Worm (Caenorhabditis elegans) whole organism, early embryonic: ENCODE measurements around the gene F16B12.7.

Experiments used
- B0310.2 ChIP-seq: sonication (generic microtip); optimal IDR thresholded peaks from 2 replicates; lab custom pipeline; 2016; ENCODE audit warnings: mild to moderate bottlenecking, missing genetic modification characterization, missing compliant biosample characterization
- F13C5.2 ChIP-seq: sonication (generic microtip); optimal IDR thresholded peaks from 2 replicates; lab custom pipeline; 2017; ENCODE audit warnings: mild to moderate bottlenecking, missing genetic modification characterization, inconsistent platforms, missing compliant biosample characterization
- aly-1 ChIP-seq: sonication (generic microtip); optimal IDR thresholded peaks from 2 replicates; lab custom pipeline; 2016; ENCODE audit warnings: missing genetic modification characterization, missing compliant biosample characterization
- ama-1 ChIP-seq: fragments of 150-350 bp; optimal IDR thresholded peaks from 2 replicates; lab custom pipeline; 2014
- ceh-13 ChIP-seq: fragments of 200-800 bp; sonication (Bioruptor generic); optimal IDR thresholded peaks from 2 replicates; lab custom pipeline; 2018; ENCODE audit warnings: mild to moderate bottlenecking, missing genetic modification characterization, missing compliant biosample characterization
- ceh-36 ChIP-seq: sonication (generic microtip); optimal IDR thresholded peaks from 2 replicates; lab custom pipeline; 2016; ENCODE audit warnings: missing genetic modification characterization, inconsistent platforms, missing compliant biosample characterization
- ets-7 ChIP-seq: sonication (generic microtip); optimal IDR thresholded peaks from 2 replicates; lab custom pipeline; 2016; ENCODE audit warnings: missing genotype, missing genetic modification characterization, missing compliant biosample characterization
- flt-1 ChIP-seq: fragments of 200-800 bp; sonication (Bioruptor generic); IDR thresholded peaks from 2 replicates; pipeline ENCODE4 v1.3.6; 2022; ENCODE audit warnings: missing genetic modification characterization, missing compliant biosample characterization
- hmbx-1 ChIP-seq: sonication (generic microtip); optimal IDR thresholded peaks from 2 replicates; lab custom pipeline; 2016; ENCODE audit warnings: mild to moderate bottlenecking, missing genetic modification characterization, missing compliant biosample characterization
- hmg-4 ChIP-seq: fragments of 200-800 bp; sonication (Bioruptor generic); optimal IDR thresholded peaks from 2 replicates; lab custom pipeline; 2018; ENCODE audit warnings: mild to moderate bottlenecking, missing genetic modification characterization, missing compliant biosample characterization
- hnd-1 ChIP-seq: sonication (generic microtip); optimal IDR thresholded peaks from 2 replicates; lab custom pipeline; 2016; ENCODE audit warnings: missing genetic modification characterization, missing compliant biosample characterization
- pes-1 ChIP-seq: fragments of 200-800 bp; sonication (Bioruptor generic); IDR thresholded peaks from 2 replicates; pipeline ENCODE4 v1.3.6; 2022; ENCODE audit warnings: missing genetic modification reagents, missing genetic modification characterization, missing compliant biosample characterization
- scrt-1 ChIP-seq: fragments of 200-800 bp; sonication (Bioruptor generic); IDR thresholded peaks from 2 replicates; pipeline ENCODE4 v1.3.6; 2022; ENCODE audit warnings: missing genetic modification characterization, missing compliant biosample characterization
- sea-1 ChIP-seq: fragments of 200-800 bp; sonication (Bioruptor generic); conservative IDR thresholded peaks from 2 replicates; pipeline ENCODE4 v1.3.6; 2022; ENCODE audit warnings: missing genetic modification characterization, missing compliant biosample characterization
- tbx-11 ChIP-seq: fragments of 200-800 bp; sonication (Bioruptor generic); IDR thresholded peaks from 2 replicates; pipeline ENCODE4 v1.3.6; 2022; ENCODE audit warnings: missing genetic modification characterization, missing compliant biosample characterization
- tbx-37 ChIP-seq: fragments of 200-800 bp; sonication (Bioruptor generic); conservative IDR thresholded peaks from 2 replicates; pipeline ENCODE4 v1.3.6; 2022; ENCODE audit warnings: missing genetic modification reagents, missing genetic modification characterization, missing compliant biosample characterization
- tra-4 ChIP-seq: sonication (generic microtip); optimal IDR thresholded peaks from 2 replicates; lab custom pipeline; 2017; ENCODE audit warnings: missing genetic modification characterization, missing compliant biosample characterization

Gene F16B12.7

DNA sequence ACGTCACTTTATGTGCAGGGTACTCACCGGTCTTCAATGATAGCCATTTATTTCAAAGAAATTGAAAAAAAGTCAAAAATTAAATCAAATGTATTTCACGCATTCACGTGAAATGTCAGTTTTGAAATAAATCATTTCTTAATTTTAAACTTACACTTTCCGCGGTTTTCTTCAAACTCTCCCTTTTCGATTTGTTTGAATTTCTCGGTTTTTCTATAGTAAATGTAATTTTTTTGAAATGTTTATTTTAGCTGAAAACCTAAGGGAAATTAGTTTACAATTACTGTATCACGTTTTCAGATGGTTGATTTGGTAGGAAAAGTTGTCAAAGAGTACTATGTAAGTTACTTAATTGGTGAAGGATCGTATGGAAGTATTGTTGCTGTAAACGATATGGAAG is at the start of gene F16B12.7:
TSS of gene F16B12.7 (plus strand) at position 301 of the 400 bp plus-strand sequence.
- TF ChIP-seq flt-1 (GFP tag; lab: Robert Waterston, UW) (no peak), aly-1 (tag; lab: Kevin White, UChicago) (no peak), F13C5.2 (tag; lab: Kevin White, UChicago) (no peak), sea-1 (GFP tag; lab: Robert Waterston, UW) (no peak), pes-1 (GFP tag; lab: Robert Waterston, UW) (no peak), ama-1 (lab: Kevin White, UChicago) (no peak), B0310.2 (tag; lab: Kevin White, UChicago) (no peak), tbx-11 (GFP tag; lab: Robert Waterston, UW) (no peak), hnd-1 (tag; lab: Kevin White, UChicago) (no peak), tra-4 (no peak), ets-7 (tag; lab: Kevin White, UChicago) (no peak)

DNA sequence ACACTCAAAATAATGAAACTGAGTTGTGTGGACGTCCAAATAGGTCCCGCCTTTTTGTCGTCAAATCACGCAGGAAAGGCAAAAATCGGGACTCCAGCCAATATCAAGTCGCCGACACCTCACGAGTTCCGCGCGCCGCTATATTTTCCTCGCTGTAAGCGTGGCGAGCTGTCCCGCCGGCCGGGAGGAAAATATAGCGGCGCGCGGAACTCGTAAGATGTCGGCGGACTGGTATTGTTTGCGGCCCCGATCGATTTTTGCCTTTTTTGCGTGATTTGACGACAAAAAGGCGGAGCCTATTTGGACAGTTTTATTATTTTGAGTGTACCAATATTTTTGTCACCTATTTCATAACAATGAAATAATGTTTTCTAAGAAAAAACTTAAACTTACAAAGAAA is 45.6 kb upstream of the F16B12.7 start:
- TF ChIP-seq B0310.2 (tag; lab: Kevin White, UChicago) (no peak), aly-1 (tag; lab: Kevin White, UChicago) (no peak), hmg-4 (GFP tag; lab: Kevin White, UChicago) (no peak), ceh-13 (no peak), F13C5.2 (tag; lab: Kevin White, UChicago) (no peak), tbx-11 (GFP tag; lab: Robert Waterston, UW) (no peak), ceh-36 (tag; lab: Kevin White, UChicago) (no peak), pes-1 (GFP tag; lab: Robert Waterston, UW) (no peak), tbx-37 (no peak), ets-7 (tag; lab: Kevin White, UChicago) (no peak), hnd-1 (tag; lab: Kevin White, UChicago) (no peak), ama-1 (lab: Kevin White, UChicago) (no peak), flt-1 (GFP tag; lab: Robert Waterston, UW) (no peak), sea-1 (GFP tag; lab: Robert Waterston, UW) (no peak), hmbx-1 (tag; lab: Kevin White, UChicago) (no peak), scrt-1 (GFP tag; lab: Robert Waterston, UW) (no peak), tra-4 (no peak)

DNA sequence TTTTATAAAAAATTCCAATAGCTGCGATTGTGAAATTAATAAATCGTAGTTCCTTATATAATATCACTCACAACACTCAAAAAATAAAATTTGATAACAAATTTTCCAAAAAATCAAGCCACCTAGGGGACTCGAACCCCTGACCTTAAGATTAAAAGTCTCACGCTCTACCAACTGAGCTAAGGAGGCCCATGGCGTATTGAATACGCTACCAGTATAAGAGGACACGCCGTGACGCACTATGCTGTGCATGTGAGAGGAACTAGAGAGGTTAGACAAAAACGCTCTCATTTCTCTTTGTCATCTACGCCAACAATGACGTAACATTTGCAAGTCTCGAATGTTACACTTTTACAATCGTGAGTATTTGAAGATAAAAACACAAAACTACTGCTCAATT is 44.5 kb upstream of the F16B12.7 start:
- no peak for TF ChIP-seq ama-1 (lab: Kevin White, UChicago)
- TF ChIP-seq ceh-13 = peak; percentile 90
- peak; percentile 94 for TF ChIP-seq tbx-37
- TF ChIP-seq pes-1 (GFP tag; lab: Robert Waterston, UW) = peak; percentile 97
- peak; percentile 95 for TF ChIP-seq B0310.2 (tag; lab: Kevin White, UChicago)
- peak; percentile 99 for TF ChIP-seq flt-1 (GFP tag; lab: Robert Waterston, UW)
- peak; percentile 98 for TF ChIP-seq F13C5.2 (tag; lab: Kevin White, UChicago)
- TF ChIP-seq scrt-1 (GFP tag; lab: Robert Waterston, UW) = peak; percentile 98
- TF ChIP-seq ceh-36 (tag; lab: Kevin White, UChicago) = peak; percentile 96
- peak; percentile 91 for TF ChIP-seq hmbx-1 (tag; lab: Kevin White, UChicago)
- peak; percentile 98 for TF ChIP-seq sea-1 (GFP tag; lab: Robert Waterston, UW)
- TF ChIP-seq tra-4 = peak; percentile 92
- peak; percentile 89 for TF ChIP-seq ets-7 (tag; lab: Kevin White, UChicago)
- peak; percentile 95 for TF ChIP-seq hmg-4 (GFP tag; lab: Kevin White, UChicago)
- peak; percentile 95 for TF ChIP-seq tbx-11 (GFP tag; lab: Robert Waterston, UW)
- TF ChIP-seq aly-1 (tag; lab: Kevin White, UChicago) = peak; percentile 91
- peak; percentile 93 for TF ChIP-seq hnd-1 (tag; lab: Kevin White, UChicago)

DNA sequence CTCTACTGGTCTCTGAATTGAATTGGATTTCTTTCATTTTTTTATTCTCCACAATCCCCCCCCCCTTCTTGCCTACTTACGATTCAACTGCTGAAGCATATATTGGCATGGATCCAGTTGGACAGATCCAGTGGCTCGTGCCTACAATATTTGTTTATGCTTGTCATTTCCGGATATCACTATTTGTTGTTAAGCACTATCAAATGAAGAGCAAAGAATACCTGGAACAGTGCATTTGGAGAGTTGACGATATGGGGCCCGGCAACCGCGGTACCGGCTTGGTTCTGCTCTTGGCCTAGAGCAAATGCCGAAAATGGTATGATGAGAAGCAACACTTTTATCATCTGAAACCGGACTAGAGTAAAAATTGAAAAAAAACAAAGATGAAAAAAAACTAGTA is 40.7 kb upstream of the F16B12.7 start, which contains the start of gene lgc-21:
TSS of gene lgc-21 (minus strand) at position 344 of the 400 bp plus-strand sequence.
- no peak for TF ChIP-seq flt-1 (GFP tag; lab: Robert Waterston, UW)
- no peak for TF ChIP-seq aly-1 (tag; lab: Kevin White, UChicago)
- TF ChIP-seq ets-7 (tag; lab: Kevin White, UChicago) = no peak
- no peak for TF ChIP-seq pes-1 (GFP tag; lab: Robert Waterston, UW)
- no peak for TF ChIP-seq hnd-1 (tag; lab: Kevin White, UChicago)

DNA sequence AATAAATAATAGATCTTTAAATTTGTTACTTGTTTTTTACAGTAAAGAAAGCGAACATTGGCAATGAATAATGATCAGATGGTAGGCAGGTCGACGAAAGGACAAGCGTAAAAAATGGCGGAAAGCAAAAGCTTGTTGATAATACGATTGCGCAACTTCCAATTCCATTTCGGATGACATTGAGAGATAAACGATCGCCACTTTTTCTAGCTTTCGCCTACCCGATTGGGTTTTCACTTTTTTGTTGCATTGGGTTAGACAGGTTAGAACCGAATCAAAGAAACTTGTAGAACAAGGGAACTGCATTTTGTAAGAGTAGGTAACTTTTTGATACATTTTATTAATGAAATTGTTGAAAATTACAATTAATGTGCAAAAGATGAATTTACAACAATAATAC is 38.8 kb upstream of the F16B12.7 start:
- no peak for TF ChIP-seq ceh-13
- no peak for TF ChIP-seq B0310.2 (tag; lab: Kevin White, UChicago)
- TF ChIP-seq aly-1 (tag; lab: Kevin White, UChicago) = no peak
- no peak for TF ChIP-seq hnd-1 (tag; lab: Kevin White, UChicago)
- TF ChIP-seq scrt-1 (GFP tag; lab: Robert Waterston, UW) = no peak
- no peak for TF ChIP-seq ceh-36 (tag; lab: Kevin White, UChicago)
- no peak for TF ChIP-seq F13C5.2 (tag; lab: Kevin White, UChicago)
- no peak for TF ChIP-seq flt-1 (GFP tag; lab: Robert Waterston, UW)
- no peak for TF ChIP-seq tbx-37
- TF ChIP-seq tra-4 = no peak
- TF ChIP-seq sea-1 (GFP tag; lab: Robert Waterston, UW) = no peak
- no peak for TF ChIP-seq pes-1 (GFP tag; lab: Robert Waterston, UW)
- no peak for TF ChIP-seq hmbx-1 (tag; lab: Kevin White, UChicago)
- TF ChIP-seq ets-7 (tag; lab: Kevin White, UChicago) = no peak
- TF ChIP-seq tbx-11 (GFP tag; lab: Robert Waterston, UW) = no peak
- TF ChIP-seq ama-1 (lab: Kevin White, UChicago) = no peak
- TF ChIP-seq hmg-4 (GFP tag; lab: Kevin White, UChicago) = no peak

DNA sequence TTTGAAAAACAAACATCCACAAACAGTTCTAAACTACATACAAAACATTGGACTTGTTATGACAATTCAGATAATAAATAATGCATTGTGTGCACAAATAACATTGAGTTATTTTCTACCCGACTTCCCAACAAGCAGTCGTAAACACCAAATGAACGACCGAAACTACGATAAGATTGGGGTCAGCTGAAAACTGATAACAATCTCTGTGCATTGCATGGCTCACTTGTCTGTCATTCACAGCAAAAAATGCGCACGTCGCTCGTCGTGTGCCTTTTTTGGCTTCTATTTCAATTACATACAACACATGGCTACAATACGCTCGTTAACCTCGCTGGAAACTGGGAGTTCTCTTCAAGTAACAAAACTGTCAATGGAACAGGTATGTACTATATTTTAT is 37.4 kb upstream of the F16B12.7 start, which contains the start of gene C33G3.4:
TSS of gene C33G3.4 (plus strand) at position 213 of the 400 bp plus-strand sequence.
- TF ChIP-seq aly-1 (tag; lab: Kevin White, UChicago) (no peak), tbx-11 (GFP tag; lab: Robert Waterston, UW) (no peak), ceh-36 (tag; lab: Kevin White, UChicago) (no peak), ama-1 (lab: Kevin White, UChicago) (no peak), tbx-37 (no peak), hnd-1 (tag; lab: Kevin White, UChicago) (no peak), hmbx-1 (tag; lab: Kevin White, UChicago) (no peak), F13C5.2 (tag; lab: Kevin White, UChicago) (no peak), ets-7 (tag; lab: Kevin White, UChicago) (no peak), scrt-1 (GFP tag; lab: Robert Waterston, UW) (no peak), hmg-4 (GFP tag; lab: Kevin White, UChicago) (no peak), tra-4 (no peak), flt-1 (GFP tag; lab: Robert Waterston, UW) (no peak), sea-1 (GFP tag; lab: Robert Waterston, UW) (no peak)
